Worm (Caenorhabditis elegans) whole organism, young adult: ENCODE data around the gene F56F11.4.

Experiments used
- B0035.1 ChIP-seq: sonication (generic microtip); optimal IDR thresholded peaks from 2 replicates; lab custom pipeline; 2016; ENCODE audit warnings: missing genetic modification characterization, mild to moderate bottlenecking, missing compliant biosample characterization, missing genotype, missing genetic modification reagents
- F10E7.11 ChIP-seq: sonication (generic microtip); optimal IDR thresholded peaks from 2 replicates; lab custom pipeline; 2017; ENCODE audit warnings: mild to moderate bottlenecking, missing genetic modification characterization, moderate library complexity, missing compliant biosample characterization
- F33H1.4 ChIP-seq: fragments of 200-800 bp; sonication (Bioruptor generic); IDR thresholded peaks from 2 replicates; pipeline ENCODE4 v1.3.6; 2022; ENCODE audit warnings: missing genetic modification reagents, missing genetic modification characterization, missing compliant biosample characterization
- F49E8.2 ChIP-seq: sonication (generic microtip); optimal IDR thresholded peaks from 3 replicates; lab custom pipeline; 2017; ENCODE audit warnings: missing genetic modification characterization, mild to moderate bottlenecking, missing compliant biosample characterization, antibody characterized with exemption, moderate library complexity; ENCODE audit not compliant: insufficient read depth
- F52B5.7 ChIP-seq: sonication (generic microtip); optimal IDR thresholded peaks from 2 replicates; lab custom pipeline; 2016; ENCODE audit warnings: mild to moderate bottlenecking, missing genetic modification characterization, missing compliant biosample characterization
- F55B11.4 ChIP-seq: sonication (generic microtip); optimal IDR thresholded peaks from 2 replicates; lab custom pipeline; 2016; ENCODE audit warnings: missing compliant biosample characterization, missing genetic modification characterization, borderline replicate concordance; ENCODE audit not compliant: insufficient read depth
- F57A8.1 ChIP-seq: fragments of 200-800 bp; sonication (Bioruptor generic); optimal IDR thresholded peaks from 2 replicates; lab custom pipeline; 2018; ENCODE audit warnings: mild to moderate bottlenecking, missing genetic modification characterization, moderate library complexity, missing compliant biosample characterization
- T07F8.4 ChIP-seq: sonication (generic microtip); optimal IDR thresholded peaks from 2 replicates; lab custom pipeline; 2016; ENCODE audit warnings: mild to moderate bottlenecking, missing genetic modification characterization, moderate library complexity, missing compliant biosample characterization
- Y53F4B.3 ChIP-seq: fragments of 200-800 bp; sonication (Bioruptor generic); IDR thresholded peaks from 2 replicates; pipeline ENCODE4 v1.3.6; 2022; ENCODE audit warnings: missing genetic modification reagents, missing genetic modification characterization, missing compliant biosample characterization
- Y53G8AR.9 ChIP-seq: fragments of 200-800 bp; sonication (Bioruptor generic); conservative IDR thresholded peaks from 2 replicates; pipeline ENCODE4 v1.3.6; 2022; ENCODE audit warnings: missing genetic modification reagents, missing genetic modification characterization, missing compliant biosample characterization
- Y56A3A.18 ChIP-seq: fragments of 200-800 bp; sonication (Bioruptor generic); IDR thresholded peaks from 2 replicates; pipeline ENCODE4 v1.3.6; 2022; ENCODE audit warnings: missing genetic modification reagents, missing genetic modification characterization, missing compliant biosample characterization
- Y67H2A.10 ChIP-seq: fragments of 200-800 bp; sonication (Bioruptor generic); conservative IDR thresholded peaks from 2 replicates; pipeline ENCODE4 v1.3.6; 2022; ENCODE audit warnings: missing genetic modification reagents, missing genetic modification characterization, missing compliant biosample characterization
- Y95B8A.8 ChIP-seq: fragments of 200-800 bp; sonication (Bioruptor generic); IDR thresholded peaks from 2 replicates; pipeline ENCODE4 v1.3.6; 2022; ENCODE audit warnings: missing genetic modification reagents, missing genetic modification characterization, missing compliant biosample characterization
- aptf-2 ChIP-seq: fragments of 200-800 bp; sonication (Bioruptor generic); conservative IDR thresholded peaks from 2 replicates; pipeline ENCODE4 v1.3.6; 2022; ENCODE audit warnings: missing genetic modification reagents, missing genetic modification characterization, missing compliant biosample characterization
- aptf-3 ChIP-seq: fragments of 200-800 bp; sonication (Bioruptor generic); IDR thresholded peaks from 2 replicates; pipeline ENCODE4 v1.3.6; 2022; ENCODE audit warnings: missing genetic modification characterization, missing compliant biosample characterization
- athp-1 ChIP-seq: sonication (generic microtip); optimal IDR thresholded peaks from 2 replicates; lab custom pipeline; 2017; ENCODE audit warnings: mild to moderate bottlenecking, missing genetic modification characterization, missing compliant biosample characterization
- bed-1 ChIP-seq: fragments of 200-800 bp; sonication (Bioruptor generic); IDR thresholded peaks from 2 replicates; pipeline ENCODE4 v1.3.6; 2022; ENCODE audit warnings: missing genetic modification reagents, missing genetic modification characterization, missing compliant biosample characterization
- ccch-3 ChIP-seq: fragments of 200-800 bp; sonication (Bioruptor generic); optimal IDR thresholded peaks from 2 replicates; lab custom pipeline; 2018; ENCODE audit warnings: mild to moderate bottlenecking, missing genetic modification characterization, missing compliant biosample characterization
- cebp-2 ChIP-seq: fragments of 200-800 bp; sonication (Bioruptor generic); IDR thresholded peaks from 2 replicates; pipeline ENCODE4 v1.3.6; 2022; ENCODE audit warnings: missing genetic modification characterization, missing compliant biosample characterization
- ceh-27 ChIP-seq: fragments of 200-800 bp; sonication (Bioruptor generic); optimal IDR thresholded peaks from 2 replicates; lab custom pipeline; 2018; ENCODE audit warnings: mild to moderate bottlenecking, missing genetic modification characterization, moderate library complexity, missing compliant biosample characterization
- ceh-79 ChIP-seq: sonication (generic microtip); optimal IDR thresholded peaks from 2 replicates; lab custom pipeline; 2017; ENCODE audit warnings: mild to moderate bottlenecking, missing genetic modification characterization, missing compliant biosample characterization
- die-1 ChIP-seq: sonication (generic microtip); optimal IDR thresholded peaks from 2 replicates; lab custom pipeline; 2016; ENCODE audit warnings: missing genotype, mild to moderate bottlenecking, missing genetic modification characterization, missing compliant biosample characterization
- dox-1 ChIP-seq: fragments of 200-800 bp; sonication (Bioruptor generic); IDR thresholded peaks from 2 replicates; pipeline ENCODE4 v1.3.6; 2022; ENCODE audit warnings: missing genetic modification reagents, missing genetic modification characterization, missing compliant biosample characterization
- dpff-1 ChIP-seq: sonication (generic microtip); optimal IDR thresholded peaks from 2 replicates; lab custom pipeline; 2017; ENCODE audit warnings: mild to moderate bottlenecking, missing genetic modification characterization, missing compliant biosample characterization
- efl-1 ChIP-seq: fragments of 150-350 bp; optimal IDR thresholded peaks from 2 replicates; lab custom pipeline; 2014; ENCODE audit warnings: missing biosample characterization, missing genetic modification reagents, missing genetic modification characterization
- egrh-3 ChIP-seq: fragments of 200-800 bp; sonication (Bioruptor generic); IDR thresholded peaks from 2 replicates; pipeline ENCODE4 v1.3.6; 2022; ENCODE audit warnings: missing genetic modification reagents, missing genetic modification characterization, missing compliant biosample characterization
- gei-17 ChIP-seq: fragments of 200-800 bp; sonication (Bioruptor generic); optimal IDR thresholded peaks from 2 replicates; lab custom pipeline; 2018; ENCODE audit warnings: mild to moderate bottlenecking, missing genetic modification characterization, missing compliant biosample characterization
- hlh-12 ChIP-seq: sonication (generic microtip); optimal IDR thresholded peaks from 2 replicates; lab custom pipeline; 2016; ENCODE audit warnings: missing genetic modification characterization, missing compliant biosample characterization
- hmg-1.2 ChIP-seq: fragments of 200-800 bp; sonication (Bioruptor generic); IDR thresholded peaks from 2 replicates; pipeline ENCODE4 v1.3.6; 2022; ENCODE audit warnings: missing genetic modification reagents, missing genetic modification characterization, missing compliant biosample characterization
- lin-40 ChIP-seq: sonication (generic microtip); optimal IDR thresholded peaks from 2 replicates; lab custom pipeline; 2016; ENCODE audit warnings: missing genetic modification characterization, mild to moderate bottlenecking, missing compliant biosample characterization, missing genotype, missing genetic modification reagents
- lin-54 ChIP-seq: fragments of 200-800 bp; sonication (Bioruptor generic); optimal IDR thresholded peaks from 2 replicates; lab custom pipeline; 2018; ENCODE audit warnings: mild to moderate bottlenecking, missing genetic modification characterization, missing compliant biosample characterization
- nfyb-1 ChIP-seq: fragments of 200-800 bp; sonication (Bioruptor generic); IDR thresholded peaks from 2 replicates; pipeline ENCODE4 v1.3.6; 2022; ENCODE audit warnings: missing genetic modification reagents, missing genetic modification characterization, missing compliant biosample characterization
- repo-1 ChIP-seq: sonication (generic microtip); optimal IDR thresholded peaks from 2 replicates; lab custom pipeline; 2017; ENCODE audit warnings: mild to moderate bottlenecking, missing genetic modification characterization, missing compliant biosample characterization
- rpc-1 ChIP-seq, 2 experiments: fragments of 150-350 bp in 1 of 2; sonication (generic microtip) in 1 of 2; optimal IDR thresholded peaks; 2 replicates each; lab custom pipeline; 2014 to 2018; ENCODE audit warnings: missing biosample characterization in 1 of 2, missing genetic modification characterization in 1 of 2, missing genetic modification reagents in 1 of 2, missing genotype in 1 of 2
- snpc-1.1 ChIP-seq: sonication (generic microtip); optimal IDR thresholded peaks from 2 replicates; lab custom pipeline; 2017; ENCODE audit warnings: missing genetic modification characterization, mild to moderate bottlenecking, missing compliant biosample characterization, antibody characterized with exemption, moderate library complexity, missing genotype, missing genetic modification reagents; ENCODE audit not compliant: insufficient read depth
- snpc-1.3 ChIP-seq: sonication (generic microtip); optimal IDR thresholded peaks from 2 replicates; lab custom pipeline; 2017; ENCODE audit warnings: missing genetic modification characterization, mild to moderate bottlenecking, missing compliant biosample characterization, antibody characterized with exemption, moderate library complexity, missing genotype, missing genetic modification reagents; ENCODE audit not compliant: insufficient read depth
- snpc-3.4 ChIP-seq: sonication (generic microtip); optimal IDR thresholded peaks from 2 replicates; lab custom pipeline; 2017; ENCODE audit warnings: missing genetic modification characterization, mild to moderate bottlenecking, missing compliant biosample characterization, antibody characterized with exemption, moderate library complexity, missing genotype, missing genetic modification reagents
- snpc-4 ChIP-seq, 5 experiments: fragments of 150-350 bp in 1 of 5; sonication (generic microtip) in 4 of 5; optimal IDR thresholded peaks; 2 replicates each; lab custom pipeline; 2014 to 2018; ENCODE audit warnings: missing genetic modification characterization in 5 of 5, missing biosample characterization in 3 of 5, antibody characterized with exemption in 2 of 5, mild to moderate bottlenecking in 2 of 5, missing compliant biosample characterization in 2 of 5, missing genotype in 2 of 5, moderate library complexity in 2 of 5, missing genetic modification reagents in 1 of 5
- tbx-9 ChIP-seq: sonication (generic microtip); optimal IDR thresholded peaks from 2 replicates; lab custom pipeline; 2016; ENCODE audit warnings: borderline replicate concordance, missing genetic modification characterization, inconsistent platforms, missing compliant biosample characterization
- unc-62 ChIP-seq: fragments of 150-350 bp; optimal IDR thresholded peaks from 2 replicates; lab custom pipeline; 2014; ENCODE audit warnings: missing biosample characterization, missing genetic modification reagents, missing genetic modification characterization
- zim-3 ChIP-seq: sonication (generic microtip); optimal IDR thresholded peaks from 2 replicates; lab custom pipeline; 2017; ENCODE audit warnings: mild to moderate bottlenecking, missing genetic modification characterization, moderate library complexity, missing compliant biosample characterization
- ztf-18 ChIP-seq: sonication (generic microtip); optimal IDR thresholded peaks from 2 replicates; lab custom pipeline; 2016; ENCODE audit warnings: missing genotype, mild to moderate bottlenecking, missing genetic modification characterization, missing compliant biosample characterization
- ztf-22 ChIP-seq: fragments of 200-800 bp; sonication (Bioruptor generic); optimal IDR thresholded peaks from 2 replicates; lab custom pipeline; 2018; ENCODE audit warnings: mild to moderate bottlenecking, missing genetic modification characterization, moderate library complexity, missing compliant biosample characterization
- ztf-25 ChIP-seq: fragments of 200-800 bp; sonication (Bioruptor generic); IDR thresholded peaks from 2 replicates; pipeline ENCODE4 v1.3.6; 2022; ENCODE audit warnings: missing genetic modification reagents, missing genetic modification characterization, missing compliant biosample characterization
- ztf-26 ChIP-seq: sonication (generic microtip); optimal IDR thresholded peaks from 2 replicates; lab custom pipeline; 2017; ENCODE audit warnings: missing genetic modification characterization, missing compliant biosample characterization
- ztf-28 ChIP-seq: fragments of 200-800 bp; sonication (Bioruptor generic); IDR thresholded peaks from 2 replicates; pipeline ENCODE4 v1.3.6; 2022; ENCODE audit warnings: missing genetic modification reagents, missing genetic modification characterization, missing compliant biosample characterization
- ztf-3 ChIP-seq: fragments of 200-800 bp; sonication (Bioruptor generic); optimal IDR thresholded peaks from 2 replicates; lab custom pipeline; 2018; ENCODE audit warnings: mild to moderate bottlenecking, missing genetic modification characterization, missing compliant biosample characterization
- ztf-6 ChIP-seq: fragments of 200-800 bp; sonication (Bioruptor generic); IDR thresholded peaks from 2 replicates; pipeline ENCODE4 v1.3.6; 2022; ENCODE audit warnings: missing genetic modification reagents, missing genetic modification characterization, missing compliant biosample characterization

The F56F11.4 gene

ce11 chrIII:2858334-2858733 lies 2.3 kb downstream of the F56F11.4 start (continued):
- peak; percentile 80 for TF ChIP-seq lin-54
- no peak for TF ChIP-seq ztf-26 (tag; lab: Kevin White, UChicago)
- no peak for TF ChIP-seq aptf-2 (GFP tag; lab: Robert Waterston, UW)
- TF ChIP-seq snpc-4 (GFP tag; optimal IDR thresholded peaks at IDR 0.05; lab: Kevin White, UChicago) = no peak
- TF ChIP-seq snpc-4 (tag; optimal IDR thresholded peaks at IDR 0.05; lab: Kevin White, UChicago) = no peak
- no peak for TF ChIP-seq snpc-1.1 (tag; lab: Kevin White, UChicago)
- TF ChIP-seq F49E8.2 (tag; lab: Kevin White, UChicago) = no peak
- no peak for TF ChIP-seq zim-3 (tag; lab: Kevin White, UChicago)
- TF ChIP-seq unc-62 (GFP tag; lab: Kevin White, UChicago) = no peak
- no peak for TF ChIP-seq ztf-22
- TF ChIP-seq ceh-27 (GFP tag; lab: Kevin White, UChicago) = no peak
- peak; percentile 94 for TF ChIP-seq efl-1 (GFP tag; lab: Kevin White, UChicago)
- no peak for TF ChIP-seq Y53F4B.3
- TF ChIP-seq F55B11.4 = no peak
- TF ChIP-seq Y67H2A.10 (GFP tag; lab: Robert Waterston, UW) = no peak
- TF ChIP-seq dox-1 (GFP tag; lab: Robert Waterston, UW) = no peak; the same call in 1 of the 2 replicates
- TF ChIP-seq repo-1 = no peak
- no peak for TF ChIP-seq Y95B8A.8 (GFP tag; lab: Robert Waterston, UW)
- peak; percentile 16 for TF ChIP-seq snpc-1.3 (tag; lab: Kevin White, UChicago)
- TF ChIP-seq athp-1 (tag; lab: Kevin White, UChicago) = no peak
- TF ChIP-seq ztf-25 (GFP tag; lab: Robert Waterston, UW) = no peak
- no peak for TF ChIP-seq egrh-3 (GFP tag; lab: Robert Waterston, UW)
- no peak for TF ChIP-seq rpc-1 (optimal IDR thresholded peaks at IDR 0.05; lab: Kevin White, UChicago)
- TF ChIP-seq rpc-1 (tag; optimal IDR thresholded peaks at IDR 0.05; lab: Kevin White, UChicago) = no peak
- TF ChIP-seq hmg-1.2 (GFP tag; lab: Robert Waterston, UW) = peak; percentile 54; the same call in 1 of the 2 replicates
- TF ChIP-seq F52B5.7 = no peak
- 0 out of 2 replicates have a peak, but pooled peaks have one; percentile 32 for TF ChIP-seq nfyb-1 (GFP tag; lab: Robert Waterston, UW)
- no peak for TF ChIP-seq ccch-3
- no peak for TF ChIP-seq ztf-6 (GFP tag; lab: Robert Waterston, UW)
- TF ChIP-seq dpff-1 = no peak
- TF ChIP-seq ztf-3 = no peak
- 0 out of 2 replicates have a peak, but pooled peaks have one; percentile 21 for TF ChIP-seq Y53G8AR.9 (GFP tag; lab: Robert Waterston, UW)
- TF ChIP-seq ztf-28 (GFP tag; lab: Robert Waterston, UW) = no peak
- TF ChIP-seq ceh-79 (tag; lab: Kevin White, UChicago) = no peak
- peak; percentile 36 for TF ChIP-seq snpc-3.4 (tag; lab: Kevin White, UChicago)
- no peak for TF ChIP-seq cebp-2 (GFP tag; lab: Robert Waterston, UW)
- TF ChIP-seq gei-17 (GFP tag; lab: Kevin White, UChicago) = no peak
- TF ChIP-seq Y56A3A.18 (GFP tag; lab: Robert Waterston, UW) = no peak
- no peak for TF ChIP-seq die-1 (tag; lab: Kevin White, UChicago)
- TF ChIP-seq B0035.1 (tag; lab: Kevin White, UChicago) = no peak
- no peak for TF ChIP-seq bed-1 (GFP tag; lab: Robert Waterston, UW)
- TF ChIP-seq F57A8.1 (GFP tag; lab: Kevin White, UChicago) = no peak
- no peak for TF ChIP-seq ztf-18 (tag; lab: Kevin White, UChicago)
- TF ChIP-seq tbx-9 (tag; lab: Kevin White, UChicago) = no peak
- no peak for TF ChIP-seq F10E7.11
- TF ChIP-seq hlh-12 = no peak
- no peak for TF ChIP-seq lin-40 (tag; lab: Kevin White, UChicago)
- no peak for TF ChIP-seq T07F8.4
- peak; percentile 78 for TF ChIP-seq F33H1.4 (GFP tag; lab: Robert Waterston, UW)
- TF ChIP-seq aptf-3 (GFP tag; lab: Robert Waterston, UW) = no peak
